Fruit fly (Drosophila melanogaster) whole organism, wandering third instar larva: ENCODE data around the gene CG8564.

ENCODE experiments used
- Abd-B ChIP-seq: fragments of >200 bp; optimal IDR thresholded peaks from 2 replicates; lab custom pipeline; 2017; ENCODE audit warnings: missing biosample characterization, missing genetic modification characterization
- CG32264 ChIP-seq: fragments of 200-800 bp; sonication (Bioruptor generic); optimal IDR thresholded peaks from 2 replicates; lab custom pipeline; 2016; ENCODE audit warnings: missing biosample characterization, missing genetic modification characterization
- CG9705 ChIP-seq: fragments of 200-800 bp; sonication (Bioruptor generic); optimal IDR thresholded peaks from 2 replicates; lab custom pipeline; 2018; ENCODE audit warnings: missing biosample characterization, mild to moderate bottlenecking, missing genetic modification characterization
- CrebA ChIP-seq: fragments of 200-800 bp; sonication (Bioruptor generic); optimal IDR thresholded peaks from 2 replicates; lab custom pipeline; 2016; ENCODE audit warnings: missing biosample characterization, mild to moderate bottlenecking, missing genetic modification characterization, borderline replicate concordance
- Dfd ChIP-seq: fragments of >200 bp; optimal IDR thresholded peaks from 2 replicates; lab custom pipeline; 2017; ENCODE audit warnings: missing biosample characterization, missing genetic modification characterization
- Dif ChIP-seq: fragments of 200-275, 200-300 bp; sonication (Bioruptor generic); optimal IDR thresholded peaks from 2 replicates; lab custom pipeline; 2018; ENCODE audit warnings: missing biosample characterization, missing genetic modification characterization; ENCODE audit not compliant: partially characterized antibody
- GATAd ChIP-seq: sonication (Bioruptor generic); optimal IDR thresholded peaks from 2 replicates; lab custom pipeline; 2016; ENCODE audit warnings: missing biosample characterization, missing genetic modification characterization
- HLH106 ChIP-seq: fragments of 200-800 bp; optimal IDR thresholded peaks from 3 replicates; lab custom pipeline; 2019; ENCODE audit warnings: missing biosample characterization, mild to moderate bottlenecking, missing genetic modification characterization, moderate library complexity
- Hnf4 ChIP-seq: fragments of 200-800 bp; sonication (Bioruptor generic); optimal IDR thresholded peaks from 2 replicates; lab custom pipeline; 2016; ENCODE audit warnings: missing biosample characterization, mild to moderate bottlenecking, missing genetic modification characterization
- Hr78 ChIP-seq: fragments of >200 bp; optimal IDR thresholded peaks from 2 replicates; lab custom pipeline; 2017; ENCODE audit warnings: missing biosample characterization, missing genetic modification characterization
- Hr83 ChIP-seq: fragments of 200-300 bp; sonication (Bioruptor generic); optimal IDR thresholded peaks from 2 replicates; lab custom pipeline; 2016; ENCODE audit warnings: missing biosample characterization, mild to moderate bottlenecking, missing genetic modification characterization, moderate library complexity; ENCODE audit not compliant: poor library complexity, severe bottlenecking
- Jra ChIP-seq: sonication (Bioruptor generic); optimal IDR thresholded peaks from 2 replicates; lab custom pipeline; 2016; ENCODE audit warnings: missing biosample characterization, missing genetic modification characterization
- Mio ChIP-seq: sonication (Bioruptor generic); optimal IDR thresholded peaks from 2 replicates; lab custom pipeline; 2016; ENCODE audit warnings: missing biosample characterization, missing genetic modification characterization
- Myc ChIP-seq: fragments of >200 bp; optimal IDR thresholded peaks from 2 replicates; lab custom pipeline; 2017
- N ChIP-seq: fragments of >200 bp; optimal IDR thresholded peaks from 2 replicates; lab custom pipeline; 2018; ENCODE audit warnings: missing biosample characterization, missing external identifiers, missing genetic modification characterization
- OdsH ChIP-seq: fragments of 200-800 bp; sonication (Bioruptor generic); optimal IDR thresholded peaks from 2 replicates; lab custom pipeline; 2016; ENCODE audit warnings: missing biosample characterization, mild to moderate bottlenecking, missing genetic modification characterization
- Rel ChIP-seq, 2 experiments: fragments of 200-800 bp; sonication (Bioruptor generic) in 1 of 2; optimal IDR thresholded peaks; 2 replicates in 1 of 2; 3 replicates in 1 of 2; lab custom pipeline; 2016 to 2019; ENCODE audit warnings: mild to moderate bottlenecking in 2 of 2, missing biosample characterization in 2 of 2, missing genetic modification characterization in 2 of 2, moderate library complexity in 1 of 2
- Sp1 ChIP-seq: fragments of 200-800 bp; sonication (Bioruptor generic); optimal IDR thresholded peaks from 3 replicates; lab custom pipeline; 2019; ENCODE audit warnings: missing biosample characterization, mild to moderate bottlenecking, missing genetic modification characterization, moderate library complexity
- Vsx2 ChIP-seq: fragments of 200-300, 225-300 bp; sonication (Bioruptor generic); optimal IDR thresholded peaks from 2 replicates; lab custom pipeline; 2018; ENCODE audit warnings: missing biosample characterization, missing genetic modification characterization; ENCODE audit not compliant: partially characterized antibody
- br ChIP-seq: fragments of 200-800 bp; sonication (Bioruptor generic); optimal IDR thresholded peaks from 2 replicates; lab custom pipeline; 2016; ENCODE audit warnings: missing biosample characterization, missing genetic modification characterization
- dl ChIP-seq, 2 experiments: fragments of 175-275, 200-275 bp in 1 of 2; fragments of 200-275 bp in 1 of 2; sonication (Bioruptor generic); optimal IDR thresholded peaks; lab custom pipeline; 2018; ENCODE audit warnings: mild to moderate bottlenecking in 2 of 2, missing biosample characterization in 2 of 2, missing genetic modification characterization in 2 of 2, moderate library complexity in 2 of 2; ENCODE audit not compliant: partially characterized antibody in 2 of 2, insufficient read depth in 1 of 2
- dmrt93B ChIP-seq: fragments of 200-800 bp; sonication (Bioruptor generic); optimal IDR thresholded peaks from 2 replicates; lab custom pipeline; 2018; ENCODE audit warnings: missing biosample characterization, mild to moderate bottlenecking, missing genetic modification characterization
- dsf ChIP-seq: sonication (Bioruptor generic); optimal IDR thresholded peaks from 2 replicates; lab custom pipeline; 2016; ENCODE audit warnings: missing biosample characterization, missing genetic modification characterization, borderline replicate concordance
- ey ChIP-seq: fragments of 200-800 bp; sonication (Bioruptor generic); optimal IDR thresholded peaks from 2 replicates; lab custom pipeline; 2016; ENCODE audit warnings: missing biosample characterization, missing genetic modification characterization
- foxo ChIP-seq, 2 experiments: fragments of 200-800 bp; sonication (Bioruptor generic); optimal IDR thresholded peaks; 2 replicates in 1 of 2; 3 replicates in 1 of 2; lab custom pipeline; 2016 to 2017; ENCODE audit warnings: missing biosample characterization in 2 of 2, missing genetic modification characterization in 2 of 2
- fru ChIP-seq: fragments of 200-800 bp; sonication (Bioruptor generic); optimal IDR thresholded peaks from 3 replicates; lab custom pipeline; 2016; ENCODE audit warnings: missing biosample characterization, mild to moderate bottlenecking, missing genetic modification characterization
- h ChIP-seq: fragments of 200-800 bp; sonication (Bioruptor generic); optimal IDR thresholded peaks from 3 replicates; lab custom pipeline; 2016; ENCODE audit warnings: missing biosample characterization, mild to moderate bottlenecking, missing genetic modification characterization
- jim ChIP-seq: fragments of 175-275, 200-325 bp; sonication (Bioruptor generic); optimal IDR thresholded peaks from 2 replicates; lab custom pipeline; 2016; ENCODE audit warnings: missing biosample characterization, mild to moderate bottlenecking, missing genetic modification characterization
- lola ChIP-seq: fragments of >200 bp; optimal IDR thresholded peaks from 2 replicates; lab custom pipeline; 2017; ENCODE audit warnings: missing biosample characterization, missing genetic modification characterization
- pan ChIP-seq: fragments of >200 bp; optimal IDR thresholded peaks from 2 replicates; lab custom pipeline; 2017
- psq ChIP-seq: fragments of 200-800 bp; sonication (Bioruptor generic); optimal IDR thresholded peaks from 3 replicates; lab custom pipeline; 2017; ENCODE audit warnings: missing biosample characterization, mild to moderate bottlenecking, missing genetic modification characterization, moderate library complexity
- rgr ChIP-seq: fragments of 200-800 bp; sonication (Bioruptor generic); optimal IDR thresholded peaks from 3 replicates; lab custom pipeline; 2016; ENCODE audit warnings: missing biosample characterization, mild to moderate bottlenecking, missing genetic modification characterization
- sage ChIP-seq: fragments of 200-800 bp; sonication (Bioruptor generic); optimal IDR thresholded peaks from 2 replicates; lab custom pipeline; 2016; ENCODE audit warnings: missing biosample characterization, mild to moderate bottlenecking, missing genetic modification characterization
- sv ChIP-seq: fragments of 200-800 bp; sonication (Bioruptor generic); optimal IDR thresholded peaks from 3 replicates; lab custom pipeline; 2016; ENCODE audit warnings: missing biosample characterization, missing genetic modification characterization
- tai ChIP-seq: sonication (Bioruptor generic); optimal IDR thresholded peaks from 2 replicates; lab custom pipeline; 2016; ENCODE audit warnings: missing biosample characterization, missing genetic modification characterization
- usp ChIP-seq: fragments of >200 bp; optimal IDR thresholded peaks from 2 replicates; lab custom pipeline; 2017; ENCODE audit warnings: missing biosample characterization, missing genetic modification characterization
- woc ChIP-seq: sonication (Bioruptor generic); optimal IDR thresholded peaks from 2 replicates; lab custom pipeline; 2016; ENCODE audit warnings: missing biosample characterization, mild to moderate bottlenecking, missing genetic modification characterization

CG8564 gene

dm6 chr3L:7369543-7369942 is 18.2 kb downstream of the CG8564 start, which contains the start of gene akirin:
Gene akirin (plus strand): TSS chr3L:7369843.
- TF ChIP-seq Hr78 (GFP tag; lab: Kevin White, UChicago) (no peak), h (no peak), Myc (lab: Kevin White, UChicago) (peak; percentile 4), tai (GFP tag; lab: Kevin White, UChicago) (no peak)

dm6 chr3L:7368934-7369333 is 18.8 kb downstream of the CG8564 start, which contains the start of gene Sh3beta:
Gene Sh3beta (minus strand): TSS chr3L:7369260.
- TF ChIP-seq sage, result peak; percentile 20
- TF ChIP-seq Sp1, result no peak
- no peak for TF ChIP-seq foxo (GFP tag; optimal IDR thresholded peaks at IDR 0.05; lab: Kevin White, UChicago)
- no peak for TF ChIP-seq Hr78 (GFP tag; lab: Kevin White, UChicago)

- TF ChIP-seq Abd-B (GFP tag; lab: Kevin White, UChicago) (no peak), Mio (GFP tag; lab: Kevin White, UChicago) (no peak), CG9705 (GFP tag; lab: Kevin White, UChicago) (no peak), rgr (GFP tag; lab: Kevin White, UChicago) (peak; percentile 10), lola (GFP tag; lab: Kevin White, UChicago) (no peak), Myc (lab: Kevin White, UChicago) (no peak), dl (GFP tag; optimal IDR thresholded peaks at IDR 0.05; lab: Kevin White, UChicago; ENCODE audit: insufficient read depth in 1 of 2, partially characterized antibody in 2 of 2) (no peak), CrebA (no peak), sv (GFP tag; lab: Kevin White, UChicago) (no peak), Vsx2 (GFP tag; lab: Kevin White, UChicago) (peak; percentile 97), dmrt93B (no peak), br (GFP tag; lab: Kevin White, UChicago) (no peak), foxo (GFP tag; optimal IDR thresholded peaks at IDR 0.05; lab: Kevin White, UChicago) (peak in 1 of 2 experiments; percentile 2), psq (no peak), dsf (GFP tag; lab: Kevin White, UChicago) (no peak), woc (GFP tag; lab: Kevin White, UChicago) (peak; percentile 30), HLH106 (peak; percentile 33), Hr78 (GFP tag; lab: Kevin White, UChicago) (no peak), OdsH (no peak), Rel (GFP tag; optimal IDR thresholded peaks at IDR 0.05; lab: Kevin White, UChicago) (no peak), Rel (tag; optimal IDR thresholded peaks at IDR 0.05; lab: Kevin White, UChicago) (peak; percentile 81), tai (GFP tag; lab: Kevin White, UChicago) (no peak), Dfd (GFP tag; lab: Kevin White, UChicago) (no peak), CG32264 (no peak), fru (GFP tag; lab: Kevin White, UChicago) (peak; percentile 34), h (peak; percentile 16), ey (GFP tag; lab: Kevin White, UChicago) (no peak), jim (no peak), Jra (GFP tag; lab: Kevin White, UChicago) (peak; percentile 65), N (GFP tag; lab: Kevin White, UChicago) (no peak), Hr83 (no peak), usp (GFP tag; lab: Kevin White, UChicago) (no peak), GATAd (GFP tag; lab: Kevin White, UChicago) (no peak), sage (peak; percentile 12), Dif (GFP tag; lab: Kevin White, UChicago) (no peak), Sp1 (peak; percentile 7), pan (lab: Kevin White, UChicago) (no peak), Hnf4 (GFP tag; lab: Kevin White, UChicago) (peak; percentile 41)
Observed at dm6 chr3L:7367798-7368678, 19.7 kb downstream of the CG8564 start.
